Worm (Caenorhabditis elegans) whole organism, young adult: ENCODE measurements around the gene C12D5.3.

ENCODE experiments used
- F55B11.4 ChIP-seq: sonication (generic microtip); optimal IDR thresholded peaks from 2 replicates; lab custom pipeline; 2016; ENCODE audit warnings: missing compliant biosample characterization, missing genetic modification characterization, borderline replicate concordance; ENCODE audit not compliant: insufficient read depth
- aptf-3 ChIP-seq: fragments of 200-800 bp; sonication (Bioruptor generic); IDR thresholded peaks from 2 replicates; pipeline ENCODE4 v1.3.6; 2022; ENCODE audit warnings: missing genetic modification characterization, missing compliant biosample characterization
- attf-3 ChIP-seq: fragments of 200-800 bp; sonication (Bioruptor generic); conservative IDR thresholded peaks from 2 replicates; pipeline ENCODE4 v1.3.6; 2022; ENCODE audit warnings: missing genetic modification reagents, missing genetic modification characterization, missing compliant biosample characterization
- attf-5 ChIP-seq: fragments of 200-800 bp; sonication (Bioruptor generic); optimal IDR thresholded peaks from 2 replicates; lab custom pipeline; 2018; ENCODE audit warnings: mild to moderate bottlenecking, missing genetic modification characterization, missing compliant biosample characterization
- bed-2 ChIP-seq: fragments of 200-800 bp; sonication (Bioruptor generic); IDR thresholded peaks from 2 replicates; pipeline ENCODE4 v1.3.6; 2022; ENCODE audit warnings: missing genetic modification reagents, missing genetic modification characterization, missing compliant biosample characterization
- die-1 ChIP-seq: sonication (generic microtip); optimal IDR thresholded peaks from 2 replicates; lab custom pipeline; 2016; ENCODE audit warnings: missing genotype, mild to moderate bottlenecking, missing genetic modification characterization, missing compliant biosample characterization
- dpl-1 ChIP-seq: fragments of 150-350 bp; optimal IDR thresholded peaks from 2 replicates; lab custom pipeline; 2014; ENCODE audit warnings: missing biosample characterization, missing genetic modification reagents, missing genetic modification characterization
- efl-1 ChIP-seq: fragments of 150-350 bp; optimal IDR thresholded peaks from 2 replicates; lab custom pipeline; 2014; ENCODE audit warnings: missing biosample characterization, missing genetic modification reagents, missing genetic modification characterization
- hrde-1 ChIP-seq: sonication (generic microtip); optimal IDR thresholded peaks from 2 replicates; lab custom pipeline; 2016; ENCODE audit warnings: missing genetic modification characterization, mild to moderate bottlenecking, missing compliant biosample characterization, moderate library complexity, missing genotype, missing genetic modification reagents, borderline replicate concordance
- lin-35 ChIP-seq, 3 experiments: fragments of 150-350 bp in 2 of 3; sonication (generic microtip) in 1 of 3; optimal IDR thresholded peaks; 2 replicates each; lab custom pipeline; 2014 to 2018; ENCODE audit warnings: missing biosample characterization in 3 of 3, missing genetic modification characterization in 3 of 3, missing genetic modification reagents in 3 of 3
- mcd-1 ChIP-seq: fragments of 200-800 bp; sonication (Bioruptor generic); IDR thresholded peaks from 2 replicates; pipeline ENCODE4 v1.3.6; 2022; ENCODE audit warnings: missing genetic modification reagents, missing genetic modification characterization, missing compliant biosample characterization
- rec-8 ChIP-seq, 2 experiments: sonication (generic microtip); optimal IDR thresholded peaks; 2 replicates each; lab custom pipeline; 2016; ENCODE audit warnings: mild to moderate bottlenecking in 2 of 2, missing genetic modification characterization in 2 of 2, missing genetic modification reagents in 2 of 2, missing genotype in 2 of 2, missing biosample characterization in 1 of 2, missing compliant biosample characterization in 1 of 2, moderate library complexity in 1 of 2
- xnd-1 ChIP-seq: sonication (generic microtip); optimal IDR thresholded peaks from 2 replicates; lab custom pipeline; 2016; ENCODE audit warnings: missing genotype, missing genetic modification reagents, missing genetic modification characterization, missing compliant biosample characterization
- zim-3 ChIP-seq: sonication (generic microtip); optimal IDR thresholded peaks from 2 replicates; lab custom pipeline; 2017; ENCODE audit warnings: mild to moderate bottlenecking, missing genetic modification characterization, moderate library complexity, missing compliant biosample characterization
- ztf-3 ChIP-seq: fragments of 200-800 bp; sonication (Bioruptor generic); optimal IDR thresholded peaks from 2 replicates; lab custom pipeline; 2018; ENCODE audit warnings: mild to moderate bottlenecking, missing genetic modification characterization, missing compliant biosample characterization

The C12D5.3 gene

DNA sequence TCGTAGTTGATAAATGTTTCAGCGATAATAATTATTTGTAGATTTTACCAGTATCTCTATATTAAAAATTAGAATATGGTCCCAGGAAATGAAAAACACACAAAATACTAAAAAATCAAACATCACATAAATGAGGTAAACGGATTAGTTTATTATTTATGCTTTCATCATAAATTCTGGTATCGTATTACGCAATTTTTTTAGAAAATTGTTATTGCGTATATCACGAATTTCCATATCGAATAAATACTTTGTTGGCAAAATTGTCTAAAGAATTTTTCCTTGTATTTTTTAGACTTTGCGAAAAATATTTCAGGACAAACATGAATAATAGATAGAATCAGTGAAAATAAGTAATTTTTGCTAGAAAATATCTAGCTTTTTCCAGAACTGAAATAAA lies 50.2 kb downstream of the C12D5.3 start:
- no peak for TF ChIP-seq F55B11.4 (tag; lab: Kevin White, UChicago)
- no peak for TF ChIP-seq attf-3
- TF ChIP-seq rec-8 (tag; optimal IDR thresholded peaks at IDR 0.05; lab: Kevin White, UChicago), result no peak
- TF ChIP-seq lin-35 (GFP tag; optimal IDR thresholded peaks at IDR 0.05; lab: Kevin White, UChicago), result no peak
- TF ChIP-seq efl-1 (GFP tag; lab: Kevin White, UChicago), result no peak
- TF ChIP-seq ztf-3 (GFP tag; lab: Kevin White, UChicago), result no peak
- no peak for TF ChIP-seq zim-3 (tag; lab: Kevin White, UChicago)
- TF ChIP-seq attf-5 (GFP tag; lab: Kevin White, UChicago), result no peak
- TF ChIP-seq bed-2 (GFP tag; lab: Robert Waterston, UW), result no peak
- no peak for TF ChIP-seq aptf-3 (GFP tag; lab: Robert Waterston, UW)
- TF ChIP-seq mcd-1 (GFP tag; lab: Robert Waterston, UW), result no peak
- TF ChIP-seq hrde-1 (tag; lab: Kevin White, UChicago), result no peak
- no peak for TF ChIP-seq die-1
- no peak for TF ChIP-seq xnd-1 (tag; lab: Kevin White, UChicago)
- TF ChIP-seq dpl-1 (GFP tag; lab: Kevin White, UChicago), result no peak
